Worm (Caenorhabditis elegans) whole organism, L1 larva: ENCODE data around the gene F25E5.2.

Experiments used
- C16A3.4 ChIP-seq: fragments of 150-350 bp; optimal IDR thresholded peaks from 2 replicates; lab custom pipeline; 2014; ENCODE audit warnings: missing biosample characterization, missing genetic modification characterization
- aha-1 ChIP-seq: fragments of 150-350 bp; optimal IDR thresholded peaks from 2 replicates; lab custom pipeline; 2014; ENCODE audit warnings: missing biosample characterization, missing genetic modification characterization
- alr-1 ChIP-seq: fragments of 200-800 bp; sonication (Bioruptor generic); optimal IDR thresholded peaks from 2 replicates; lab custom pipeline; 2018; ENCODE audit warnings: borderline replicate concordance, mild to moderate bottlenecking, missing genetic modification characterization, missing compliant biosample characterization
- aly-2 ChIP-seq: fragments of 150-350 bp; optimal IDR thresholded peaks from 2 replicates; lab custom pipeline; 2014; ENCODE audit warnings: missing biosample characterization, missing genetic modification characterization
- ceh-8 ChIP-seq: fragments of 200-800 bp; sonication (Bioruptor generic); optimal IDR thresholded peaks from 2 replicates; lab custom pipeline; 2018; ENCODE audit warnings: mild to moderate bottlenecking, missing genetic modification characterization, moderate library complexity, missing compliant biosample characterization
- ceh-82 ChIP-seq, 3 experiments: fragments of 150-350 bp in 1 of 3; sonication (generic microtip) in 2 of 3; optimal IDR thresholded peaks; 2 replicates each; lab custom pipeline; 2014 to 2017; ENCODE audit warnings: missing biosample characterization in 3 of 3, missing genetic modification characterization in 3 of 3
- ceh-88 ChIP-seq: fragments of 200-800 bp; sonication (Bioruptor generic); IDR thresholded peaks from 2 replicates; pipeline ENCODE4 v1.3.6; 2022; ENCODE audit warnings: missing genetic modification characterization, missing compliant biosample characterization
- ces-1 ChIP-seq: fragments of 150-350 bp; optimal IDR thresholded peaks from 2 replicates; lab custom pipeline; 2014; ENCODE audit warnings: missing biosample characterization, missing genetic modification reagents, missing genetic modification characterization
- dsc-1 ChIP-seq: sonication (generic microtip); optimal IDR thresholded peaks from 2 replicates; lab custom pipeline; 2016; ENCODE audit warnings: mild to moderate bottlenecking, missing genetic modification characterization, missing compliant biosample characterization
- efl-1 ChIP-seq, 4 experiments: fragments of 150-350 bp; optimal IDR thresholded peaks in 3 of 4; peaks in 1 of 4; 1 replicate in 1 of 4; 2 replicates in 3 of 4; lab custom pipeline; 2014; ENCODE audit warnings: missing biosample characterization in 2 of 4, missing genetic modification characterization in 2 of 4, missing genetic modification reagents in 2 of 4
- efl-3 ChIP-seq: fragments of 200-800 bp; sonication (Bioruptor generic); optimal IDR thresholded peaks from 2 replicates; lab custom pipeline; 2018; ENCODE audit warnings: mild to moderate bottlenecking, missing genetic modification characterization, missing compliant biosample characterization
- elt-2 ChIP-seq: sonication (generic microtip); optimal IDR thresholded peaks from 2 replicates; lab custom pipeline; 2016; ENCODE audit warnings: missing genetic modification characterization, mild to moderate bottlenecking, inconsistent platforms, missing compliant biosample characterization, missing genetic modification reagents
- elt-3 ChIP-seq, 6 experiments: fragments of 150-350 bp in 1 of 6; sonication (generic microtip); optimal IDR thresholded peaks; 2 replicates each; lab custom pipeline; 2017 to 2018; ENCODE audit warnings: missing biosample characterization in 6 of 6, missing genetic modification characterization in 6 of 6, inconsistent platforms in 1 of 6
- fkh-4 ChIP-seq: sonication (generic microtip); optimal IDR thresholded peaks from 2 replicates; lab custom pipeline; 2016; ENCODE audit warnings: missing compliant biosample characterization, missing genetic modification characterization, borderline replicate concordance
- fkh-8 ChIP-seq: sonication (generic microtip); optimal IDR thresholded peaks from 2 replicates; lab custom pipeline; 2016; ENCODE audit warnings: mild to moderate bottlenecking, missing genetic modification characterization, missing compliant biosample characterization
- fos-1 ChIP-seq: fragments of 150-350 bp; optimal IDR thresholded peaks from 2 replicates; lab custom pipeline; 2014; ENCODE audit warnings: missing biosample characterization, missing genetic modification characterization
- grh-1 ChIP-seq: fragments of 200-800 bp; sonication (Bioruptor generic); IDR thresholded peaks from 2 replicates; pipeline ENCODE4 v1.3.6; 2022; ENCODE audit warnings: missing genetic modification reagents, missing genetic modification characterization, missing compliant biosample characterization
- isw-1 ChIP-seq: fragments of 200-800 bp; sonication (Bioruptor generic); IDR thresholded peaks from 2 replicates; pipeline ENCODE4 v1.3.6; 2022; ENCODE audit warnings: missing genetic modification characterization, missing compliant biosample characterization
- lin-14 ChIP-seq: fragments of 200-800 bp; sonication (Bioruptor generic); optimal IDR thresholded peaks from 2 replicates; lab custom pipeline; 2018; ENCODE audit warnings: mild to moderate bottlenecking, missing genetic modification characterization, moderate library complexity, missing compliant biosample characterization
- lin-35 ChIP-seq, 2 experiments: fragments of 150-350 bp; optimal IDR thresholded peaks; 2 replicates each; lab custom pipeline; 2014; ENCODE audit warnings: missing biosample characterization in 2 of 2, missing genetic modification characterization in 2 of 2, missing genetic modification reagents in 2 of 2
- lin-39 ChIP-seq: fragments of 150-350 bp; optimal IDR thresholded peaks from 2 replicates; lab custom pipeline; 2014; ENCODE audit warnings: missing biosample characterization, missing genetic modification reagents, missing genetic modification characterization
- mdl-1 ChIP-seq, 2 experiments: fragments of 150-350 bp; optimal IDR thresholded peaks; 2 replicates each; lab custom pipeline; 2014 to 2017; ENCODE audit warnings: missing biosample characterization in 2 of 2, missing genetic modification characterization in 2 of 2, inconsistent platforms in 1 of 2
- mef-2 ChIP-seq: fragments of 150-350 bp; optimal IDR thresholded peaks from 2 replicates; lab custom pipeline; 2014; ENCODE audit warnings: missing biosample characterization, missing genetic modification characterization
- nhr-19 ChIP-seq: fragments of 200-800 bp; sonication (Bioruptor generic); conservative IDR thresholded peaks from 2 replicates; pipeline ENCODE4 v1.3.6; 2022; ENCODE audit warnings: missing genetic modification characterization, missing compliant biosample characterization
- nhr-20 ChIP-seq: sonication (generic microtip); optimal IDR thresholded peaks from 2 replicates; lab custom pipeline; 2016; ENCODE audit warnings: mild to moderate bottlenecking, missing genetic modification characterization, missing compliant biosample characterization
- nhr-47 ChIP-seq: sonication (generic microtip); optimal IDR thresholded peaks from 2 replicates; lab custom pipeline; 2016; ENCODE audit warnings: mild to moderate bottlenecking, missing genetic modification characterization, moderate library complexity, missing compliant biosample characterization
- nhr-76 ChIP-seq: sonication (generic microtip); optimal IDR thresholded peaks from 2 replicates; lab custom pipeline; 2017; ENCODE audit warnings: missing biosample characterization, missing genetic modification characterization
- nhr-77 ChIP-seq: fragments of 150-350 bp; optimal IDR thresholded peaks from 2 replicates; lab custom pipeline; 2014; ENCODE audit warnings: missing biosample characterization, missing genetic modification characterization
- nhr-85 ChIP-seq: sonication (generic microtip); peaks from one replicate; lab custom pipeline; 2016; ENCODE audit warnings: missing genetic modification characterization, inconsistent platforms, missing compliant biosample characterization
- pag-3 ChIP-seq: sonication (generic microtip); optimal IDR thresholded peaks from 2 replicates; lab custom pipeline; 2017; ENCODE audit warnings: missing genetic modification characterization, mild to moderate bottlenecking, missing compliant biosample characterization, antibody characterized with exemption, borderline replicate concordance; ENCODE audit not compliant: insufficient read depth
- pax-3 ChIP-seq: fragments of 200-800 bp; sonication (Bioruptor generic); optimal IDR thresholded peaks from 2 replicates; lab custom pipeline; 2018; ENCODE audit warnings: mild to moderate bottlenecking, missing genetic modification characterization, moderate library complexity, missing compliant biosample characterization
- skn-1 ChIP-seq: fragments of 150-350 bp; optimal IDR thresholded peaks from 2 replicates; lab custom pipeline; 2014; ENCODE audit warnings: missing biosample characterization, missing genetic modification characterization
- sox-4 ChIP-seq: sonication (generic microtip); optimal IDR thresholded peaks from 2 replicates; lab custom pipeline; 2016; ENCODE audit warnings: missing genetic modification characterization, missing compliant biosample characterization
- sptf-1 ChIP-seq: fragments of 150-350 bp; optimal IDR thresholded peaks from 2 replicates; lab custom pipeline; 2014; ENCODE audit warnings: missing biosample characterization, missing genetic modification characterization
- swsn-7 ChIP-seq: sonication (generic microtip); optimal IDR thresholded peaks from 2 replicates; lab custom pipeline; 2016; ENCODE audit warnings: missing genetic modification characterization, missing compliant biosample characterization
- tbx-2 ChIP-seq: sonication (generic microtip); optimal IDR thresholded peaks from 2 replicates; lab custom pipeline; 2016; ENCODE audit warnings: missing genetic modification characterization, missing compliant biosample characterization
- tlp-1 ChIP-seq: fragments of 150-350 bp; optimal IDR thresholded peaks from 2 replicates; lab custom pipeline; 2014; ENCODE audit warnings: missing biosample characterization, missing genetic modification characterization
- unc-130 ChIP-seq: fragments of 150-350 bp; optimal IDR thresholded peaks from 2 replicates; lab custom pipeline; 2017; ENCODE audit warnings: missing biosample characterization, missing genetic modification characterization, inconsistent platforms
- unc-30 ChIP-seq: sonication (generic microtip); optimal IDR thresholded peaks from 2 replicates; lab custom pipeline; 2017; ENCODE audit warnings: missing biosample characterization, missing genetic modification characterization
- unc-62 ChIP-seq: fragments of 150-350 bp; optimal IDR thresholded peaks from 2 replicates; lab custom pipeline; 2014; ENCODE audit warnings: missing biosample characterization, missing genetic modification reagents, missing genetic modification characterization
- unc-98 ChIP-seq: fragments of 200-800 bp; sonication (Bioruptor generic); IDR thresholded peaks from 2 replicates; pipeline ENCODE4 v1.3.6; 2022; ENCODE audit warnings: missing genetic modification characterization, missing compliant biosample characterization
- vab-15 ChIP-seq: sonication (generic microtip); optimal IDR thresholded peaks from 2 replicates; lab custom pipeline; 2017; ENCODE audit warnings: missing genotype, mild to moderate bottlenecking, missing genetic modification characterization, missing compliant biosample characterization
- zag-1 ChIP-seq: fragments of 150-350 bp; optimal IDR thresholded peaks from 2 replicates; lab custom pipeline; 2014; ENCODE audit warnings: missing biosample characterization, missing genetic modification characterization
- ztf-11 ChIP-seq, 2 experiments: sonication (generic microtip); optimal IDR thresholded peaks; 2 replicates each; lab custom pipeline; 2016 to 2017; ENCODE audit warnings: missing genetic modification characterization in 2 of 2, missing biosample characterization in 1 of 2, missing compliant biosample characterization in 1 of 2

Gene F25E5.2

ce11 chrV:7413107-7413774 is 41.9 kb upstream of the F25E5.2 start, which contains the start of gene F18E3.11 (continued):
- TF ChIP-seq lin-35 (GFP tag; optimal IDR thresholded peaks at IDR 0.05; lab: Kevin White, UChicago), result peak in 1 of 2 experiments; percentile 26
- peak; percentile 47 for TF ChIP-seq tbx-2 (tag; lab: Kevin White, UChicago)
- no peak for TF ChIP-seq sptf-1 (tag; lab: Kevin White, UChicago)
- peak; percentile 90 for TF ChIP-seq nhr-85 (tag; lab: Kevin White, UChicago)
- no peak for TF ChIP-seq nhr-77 (tag; lab: Kevin White, UChicago)
- no peak for TF ChIP-seq mef-2 (tag; lab: Kevin White, UChicago)
- no peak for TF ChIP-seq unc-62
- peak in 3 of 6 experiments; percentile 31 to 88 (median 60) for TF ChIP-seq elt-3 (tag; optimal IDR thresholded peaks at IDR 0.05; lab: Kevin White, UChicago)
- no peak for TF ChIP-seq unc-30 (tag; lab: Kevin White, UChicago)
- no peak for TF ChIP-seq C16A3.4
- peak; percentile 88 for TF ChIP-seq nhr-20 (tag; lab: Kevin White, UChicago)
- TF ChIP-seq grh-1, result 0 out of 2 replicates have a peak, but pooled peaks have one; percentile 26
- no peak for TF ChIP-seq lin-14 (GFP tag; lab: Kevin White, UChicago)
- peak; percentile 16 for TF ChIP-seq unc-130 (tag; lab: Kevin White, UChicago)
- no peak for TF ChIP-seq ztf-11 (tag; optimal IDR thresholded peaks at IDR 0.05; lab: Kevin White, UChicago)
- TF ChIP-seq tlp-1 (tag; lab: Kevin White, UChicago), result no peak
- TF ChIP-seq fkh-8 (tag; lab: Kevin White, UChicago), result no peak
- TF ChIP-seq nhr-19 (GFP tag; lab: Robert Waterston, UW), result peak; percentile 86
- no peak for TF ChIP-seq zag-1
- peak in 1 of 2 experiments; percentile 64 for TF ChIP-seq mdl-1 (tag; optimal IDR thresholded peaks at IDR 0.05; lab: Kevin White, UChicago)
- no peak for TF ChIP-seq ceh-88 (GFP tag; lab: Robert Waterston, UW)
- no peak for TF ChIP-seq alr-1 (tag; lab: Kevin White, UChicago)
- TF ChIP-seq nhr-47 (tag; lab: Kevin White, UChicago), result no peak
- peak; percentile 87 for TF ChIP-seq skn-1 (tag; lab: Kevin White, UChicago)
- TF ChIP-seq elt-2 (tag; lab: Kevin White, UChicago), result no peak
- TF ChIP-seq nhr-76 (tag; lab: Kevin White, UChicago), result no peak
- no peak for TF ChIP-seq pax-3 (tag; lab: Kevin White, UChicago)
- no peak for TF ChIP-seq efl-1 (optimal IDR thresholded peaks at IDR 0.05; lab: Kevin White, UChicago)
- peak in 1 of 2 experiments; percentile 91 for TF ChIP-seq efl-1 (GFP tag; optimal IDR thresholded peaks at IDR 0.05 in 1 of 2; lab: Kevin White, UChicago)
- TF ChIP-seq lin-39 (tag; lab: Kevin White, UChicago), result no peak
- no peak for TF ChIP-seq fos-1 (tag; lab: Kevin White, UChicago)
- TF ChIP-seq ces-1 (GFP tag; lab: Kevin White, UChicago), result no peak
- TF ChIP-seq ceh-82 (tag; optimal IDR thresholded peaks at IDR 0.05; lab: Kevin White, UChicago), result no peak

- TF ChIP-seq unc-98 (no peak), lin-35 (GFP tag; optimal IDR thresholded peaks at IDR 0.05; lab: Kevin White, UChicago) (peak in 1 of 2 experiments; percentile 12)
- TF ChIP-seq, all 84 proteins: peak for 1
Observed at ce11 chrV:7414909-7415308, 40.2 kb upstream of the F25E5.2 start, which contains the start of gene F18E3.12. Gene F18E3.12 (plus strand): TSS chrV:7414985.

ce11 chrV:7415780-7416428 is 39.2 kb upstream of the F25E5.2 start, which contains the start of gene F18E3.13:
Gene F18E3.13 (plus strand): TSS chrV:7416164.
- TF ChIP-seq dsc-1, result no peak
- no peak for TF ChIP-seq aha-1 (tag; lab: Kevin White, UChicago)
- TF ChIP-seq elt-2 (tag; lab: Kevin White, UChicago), result no peak
- TF ChIP-seq efl-3 (GFP tag; lab: Kevin White, UChicago), result no peak
- no peak for TF ChIP-seq ces-1 (GFP tag; lab: Kevin White, UChicago)
- TF ChIP-seq nhr-85 (tag; lab: Kevin White, UChicago), result peak; percentile 98
- no peak for TF ChIP-seq aly-2 (tag; lab: Kevin White, UChicago)
- TF ChIP-seq unc-130 (tag; lab: Kevin White, UChicago), result peak; percentile 32
- TF ChIP-seq unc-62, result no peak
- no peak for TF ChIP-seq ceh-8 (GFP tag; lab: Kevin White, UChicago)
- TF ChIP-seq alr-1 (tag; lab: Kevin White, UChicago), result no peak
- peak; percentile 34 for TF ChIP-seq nhr-47 (tag; lab: Kevin White, UChicago)
- TF ChIP-seq mef-2 (tag; lab: Kevin White, UChicago), result no peak
- TF ChIP-seq sox-4 (tag; lab: Kevin White, UChicago), result no peak
- TF ChIP-seq pag-3 (tag; lab: Kevin White, UChicago), result no peak
- TF ChIP-seq fos-1 (tag; lab: Kevin White, UChicago), result no peak
- TF ChIP-seq tbx-2 (tag; lab: Kevin White, UChicago), result peak; percentile 70
- TF ChIP-seq swsn-7 (tag; lab: Kevin White, UChicago), result no peak
- TF ChIP-seq C16A3.4, result peak; percentile 43
- no peak for TF ChIP-seq vab-15 (tag; lab: Kevin White, UChicago)
- TF ChIP-seq isw-1 (GFP tag; lab: Robert Waterston, UW), result no peak
- peak; percentile 71 for TF ChIP-seq lin-14 (GFP tag; lab: Kevin White, UChicago)
- TF ChIP-seq fkh-4 (tag; lab: Kevin White, UChicago), result no peak
- TF ChIP-seq elt-3 (tag; optimal IDR thresholded peaks at IDR 0.05; lab: Kevin White, UChicago), result peak in 5 of 6 experiments; percentile 43 to 97 (median 69)
